Fruit fly (Drosophila melanogaster) whole organism, pupa: ENCODE results near the gene NP15.6.
A peak's percentile ranks its signal among the peaks of the same experiment; 100 is the strongest.

Experiments
- CG10348 ChIP-seq: fragments of 200-800 bp; sonication (Bioruptor generic); IDR thresholded peaks from 2 replicates; pipeline ENCODE4 v1.3.6; 2022; ENCODE audit warnings: missing biosample characterization, missing genetic modification characterization
- CG12605 ChIP-seq: fragments of 200-800 bp; sonication (Bioruptor generic); IDR thresholded peaks from 2 replicates; pipeline ENCODE4 v1.3.6; 2022; ENCODE audit warnings: missing biosample characterization, missing genetic modification characterization
- CG13204 ChIP-seq: fragments of 200-800 bp; sonication (Bioruptor generic); optimal IDR thresholded peaks from 2 replicates; lab custom pipeline; 2018; ENCODE audit warnings: missing biosample characterization, mild to moderate bottlenecking, missing genetic modification characterization, moderate library complexity
- CG14655 ChIP-seq: fragments of 200-800 bp; sonication (Bioruptor generic); optimal IDR thresholded peaks from 3 replicates; lab custom pipeline; 2017; ENCODE audit warnings: mild to moderate bottlenecking, missing biosample characterization, missing genetic modification reagents, missing genetic modification characterization
- CG15710 ChIP-seq: fragments of 200-800 bp; sonication (Bioruptor generic); optimal IDR thresholded peaks from 2 replicates; lab custom pipeline; 2018; ENCODE audit warnings: missing biosample characterization, mild to moderate bottlenecking, missing genetic modification characterization, moderate library complexity
- CG17806 ChIP-seq: fragments of 200-800 bp; sonication (Bioruptor generic); optimal IDR thresholded peaks from 2 replicates; lab custom pipeline; 2018; ENCODE audit warnings: missing biosample characterization, mild to moderate bottlenecking, missing genetic modification characterization, moderate library complexity
- CG32121 ChIP-seq: fragments of 200-800 bp; sonication (Bioruptor generic); IDR thresholded peaks from 2 replicates; pipeline ENCODE4 v1.3.6; 2022; ENCODE audit warnings: missing biosample characterization, missing genetic modification characterization
- CG34367 ChIP-seq: fragments of 200-800 bp; sonication (Bioruptor generic); optimal IDR thresholded peaks from 2 replicates; lab custom pipeline; 2018; ENCODE audit warnings: missing biosample characterization, mild to moderate bottlenecking, missing genetic modification characterization
- CG4496 ChIP-seq: fragments of 200-800 bp; sonication (Bioruptor generic); IDR thresholded peaks from 3 replicates; pipeline ENCODE4 v1.3.6; 2022; ENCODE audit warnings: missing biosample characterization, missing genetic modification characterization
- CG8159 ChIP-seq: fragments of 200-800 bp; sonication (Bioruptor generic); optimal IDR thresholded peaks from 3 replicates; lab custom pipeline; 2018; ENCODE audit warnings: missing biosample characterization, mild to moderate bottlenecking, missing genetic modification characterization, moderate library complexity
- CG8301 ChIP-seq: fragments of 200-800 bp; sonication (Bioruptor generic); optimal IDR thresholded peaks from 2 replicates; lab custom pipeline; 2018; ENCODE audit warnings: missing biosample characterization, mild to moderate bottlenecking, missing genetic modification characterization
- CG9948 ChIP-seq: fragments of 200-800 bp; sonication (Bioruptor generic); optimal IDR thresholded peaks from 2 replicates; lab custom pipeline; 2018; ENCODE audit warnings: missing biosample characterization, mild to moderate bottlenecking, missing genetic modification characterization, moderate library complexity
- D1 ChIP-seq: fragments of 200-800 bp; sonication (Bioruptor generic); optimal IDR thresholded peaks from 2 replicates; lab custom pipeline; 2018; ENCODE audit warnings: missing biosample characterization, mild to moderate bottlenecking, missing genetic modification characterization, moderate library complexity
- EcR ChIP-seq: fragments of 200-800 bp; sonication (Bioruptor generic); optimal IDR thresholded peaks from 3 replicates; lab custom pipeline; 2019; ENCODE audit warnings: missing biosample characterization, missing genetic modification characterization, mild to moderate bottlenecking, moderate library complexity, missing genetic modification reagents
- Ets98B ChIP-seq: fragments of 200-800 bp; sonication (Bioruptor generic); IDR thresholded peaks from 2 replicates; pipeline ENCODE4 v1.3.6; 2022; ENCODE audit warnings: missing biosample characterization, missing genetic modification characterization
- Pif1A ChIP-seq: fragments of 200-800 bp; sonication (Bioruptor generic); optimal IDR thresholded peaks from 3 replicates; lab custom pipeline; 2016; ENCODE audit warnings: missing biosample characterization, missing genetic modification characterization
- Pif1B ChIP-seq: fragments of 200-800 bp; sonication (Bioruptor generic); optimal IDR thresholded peaks from 3 replicates; lab custom pipeline; 2016; ENCODE audit warnings: missing biosample characterization, missing genetic modification characterization
- Snoo ChIP-seq: fragments of 200-800 bp; sonication (Bioruptor generic); optimal IDR thresholded peaks from 3 replicates; lab custom pipeline; 2017; ENCODE audit warnings: missing biosample characterization, mild to moderate bottlenecking, missing genetic modification characterization, inconsistent platforms
- fd96Ca ChIP-seq: fragments of 200-800 bp; sonication (Bioruptor generic); IDR thresholded peaks from 3 replicates; pipeline ENCODE4 v1.3.6; 2022; ENCODE audit warnings: missing biosample characterization, missing genetic modification characterization
- gl ChIP-seq: fragments of 200-800 bp; sonication (Bioruptor generic); optimal IDR thresholded peaks from 2 replicates; lab custom pipeline; 2018; ENCODE audit warnings: missing biosample characterization, mild to moderate bottlenecking, missing genetic modification characterization
- rn ChIP-seq: fragments of 200-800 bp; sonication (Bioruptor generic); IDR thresholded peaks from 2 replicates; pipeline ENCODE4 v1.3.6; 2022; ENCODE audit warnings: missing biosample characterization, missing genetic modification characterization

NP15.6 gene

DNA sequence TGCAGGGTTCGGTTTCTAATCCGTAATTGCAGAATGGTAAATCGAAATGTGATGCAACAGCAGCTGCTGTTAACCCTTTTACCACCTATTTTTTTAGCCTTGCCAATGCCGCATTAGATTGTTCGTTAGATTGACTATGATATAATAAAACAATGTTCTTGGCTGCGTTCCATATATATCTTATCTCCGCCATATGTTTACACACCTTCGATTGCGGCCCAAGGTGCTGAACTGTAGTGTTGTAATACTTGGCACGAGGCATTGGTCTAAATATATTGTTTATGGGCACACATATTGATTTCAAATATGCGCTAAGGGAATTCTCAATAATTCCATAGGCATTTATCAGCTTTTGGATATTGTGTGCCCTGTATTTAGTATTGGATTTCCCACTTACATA is 35.4 kb upstream of the NP15.6 start:
- TF ChIP-seq Pif1A (GFP tag; lab: Kevin White, UChicago), result no peak
- TF ChIP-seq CG32121 (GFP tag; lab: Robert Waterston, UW), result no peak
- no peak for TF ChIP-seq gl
- TF ChIP-seq CG34367 (tag; lab: Kevin White, UChicago), result no peak
- TF ChIP-seq CG12605 (GFP tag; lab: Robert Waterston, UW), result no peak
- no peak for TF ChIP-seq fd96Ca (GFP tag; lab: Robert Waterston, UW)
- TF ChIP-seq CG9948 (tag; lab: Kevin White, UChicago), result no peak
- TF ChIP-seq CG8159 (tag; lab: Kevin White, UChicago), result no peak
- TF ChIP-seq CG17806 (tag; lab: Kevin White, UChicago), result no peak
- no peak for TF ChIP-seq Pif1B
- no peak for TF ChIP-seq CG15710
- TF ChIP-seq CG4496 (GFP tag; lab: Robert Waterston, UW), result no peak
- no peak for TF ChIP-seq CG13204 (GFP tag; lab: Kevin White, UChicago)
- TF ChIP-seq Ets98B (GFP tag; lab: Robert Waterston, UW), result no peak
- TF ChIP-seq EcR, result no peak
- no peak for TF ChIP-seq rn (GFP tag; lab: Robert Waterston, UW)

DNA sequence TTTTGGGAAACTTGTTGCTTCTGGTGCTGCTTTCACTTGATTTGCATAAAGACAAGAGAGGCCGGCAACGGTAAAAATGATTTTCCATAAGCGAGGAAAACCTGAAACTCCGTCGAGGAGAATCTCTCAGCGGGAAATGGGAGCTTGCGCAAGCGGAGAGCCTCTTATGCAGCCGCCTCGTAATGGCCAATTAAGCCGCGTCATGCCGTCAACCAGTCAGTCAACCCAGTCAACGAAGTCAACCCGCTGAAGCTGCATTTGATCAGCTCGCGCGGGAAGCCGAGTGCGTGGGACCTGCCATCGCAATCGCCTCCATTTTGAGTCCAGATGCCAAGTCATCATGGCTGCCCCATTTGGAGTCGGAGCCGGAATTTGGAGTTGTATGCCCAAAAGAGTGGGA is 34.0 kb upstream of the NP15.6 start:
- TF ChIP-seq CG4496 (GFP tag; lab: Robert Waterston, UW) (0 out of 3 replicates have a peak, but pooled peaks have one; percentile 47), fd96Ca (GFP tag; lab: Robert Waterston, UW) (no peak), CG32121 (GFP tag; lab: Robert Waterston, UW) (no peak), Pif1A (GFP tag; lab: Kevin White, UChicago) (no peak)

DNA sequence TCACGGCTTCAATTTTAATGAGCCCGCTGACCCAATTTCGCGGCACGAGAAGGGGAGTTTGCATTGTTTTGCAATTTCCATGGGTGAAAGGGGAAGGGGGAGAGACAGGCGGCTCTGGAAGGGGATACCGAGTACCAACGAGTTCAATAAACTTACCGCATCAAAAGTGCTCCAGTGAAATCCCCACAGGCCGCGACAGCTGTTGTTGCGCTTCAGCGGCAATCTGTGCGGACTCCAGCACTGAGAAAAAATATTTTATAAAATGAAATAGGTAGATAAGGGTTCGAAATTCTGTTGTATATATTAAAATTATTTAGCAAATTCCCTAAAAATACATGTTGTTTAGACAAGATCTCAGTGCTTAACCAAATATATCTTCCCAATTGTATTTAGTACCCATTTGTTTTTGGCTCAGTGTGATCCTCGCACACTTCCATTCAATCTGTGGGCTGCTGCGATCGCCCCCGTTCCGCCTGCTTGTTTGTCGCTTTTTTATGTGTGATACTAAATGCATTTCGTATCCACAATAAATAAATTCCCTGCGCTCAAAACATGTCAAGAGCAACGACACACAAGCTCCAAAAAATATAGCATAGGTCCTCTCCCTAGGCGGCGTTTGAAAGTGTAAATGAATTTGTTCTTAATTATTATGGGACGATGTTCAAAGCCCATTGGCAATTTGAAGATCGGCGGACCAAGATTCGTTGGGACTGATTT is 31.5 kb upstream of the NP15.6 start:
- TF ChIP-seq CG32121 (GFP tag; lab: Robert Waterston, UW) (peak; percentile 85), rn (GFP tag; lab: Robert Waterston, UW) (peak; percentile 73), fd96Ca (GFP tag; lab: Robert Waterston, UW) (peak; percentile 76), CG4496 (GFP tag; lab: Robert Waterston, UW) (peak; percentile 93), Ets98B (GFP tag; lab: Robert Waterston, UW) (peak; percentile 89), CG10348 (GFP tag; lab: Robert Waterston, UW) (0 out of 2 replicates have a peak, but pooled peaks have one; percentile 21), EcR (peak; percentile 96), CG34367 (tag; lab: Kevin White, UChicago) (peak; percentile 82), gl (peak; percentile 69), CG8301 (tag; lab: Kevin White, UChicago) (peak; percentile 88), CG12605 (GFP tag; lab: Robert Waterston, UW) (peak; percentile 86), CG14655 (GFP tag; lab: Kevin White, UChicago) (peak; percentile 88), CG17806 (tag; lab: Kevin White, UChicago) (peak; percentile 91), CG13204 (GFP tag; lab: Kevin White, UChicago) (peak; percentile 72), CG15710 (peak; percentile 91), Pif1B (peak; percentile 86), D1 (peak; percentile 73), CG9948 (tag; lab: Kevin White, UChicago) (peak; percentile 88), Pif1A (GFP tag; lab: Kevin White, UChicago) (peak; percentile 94), CG8159 (tag; lab: Kevin White, UChicago) (peak; percentile 93), Snoo (tag; lab: Kevin White, UChicago) (peak; percentile 87)

DNA sequence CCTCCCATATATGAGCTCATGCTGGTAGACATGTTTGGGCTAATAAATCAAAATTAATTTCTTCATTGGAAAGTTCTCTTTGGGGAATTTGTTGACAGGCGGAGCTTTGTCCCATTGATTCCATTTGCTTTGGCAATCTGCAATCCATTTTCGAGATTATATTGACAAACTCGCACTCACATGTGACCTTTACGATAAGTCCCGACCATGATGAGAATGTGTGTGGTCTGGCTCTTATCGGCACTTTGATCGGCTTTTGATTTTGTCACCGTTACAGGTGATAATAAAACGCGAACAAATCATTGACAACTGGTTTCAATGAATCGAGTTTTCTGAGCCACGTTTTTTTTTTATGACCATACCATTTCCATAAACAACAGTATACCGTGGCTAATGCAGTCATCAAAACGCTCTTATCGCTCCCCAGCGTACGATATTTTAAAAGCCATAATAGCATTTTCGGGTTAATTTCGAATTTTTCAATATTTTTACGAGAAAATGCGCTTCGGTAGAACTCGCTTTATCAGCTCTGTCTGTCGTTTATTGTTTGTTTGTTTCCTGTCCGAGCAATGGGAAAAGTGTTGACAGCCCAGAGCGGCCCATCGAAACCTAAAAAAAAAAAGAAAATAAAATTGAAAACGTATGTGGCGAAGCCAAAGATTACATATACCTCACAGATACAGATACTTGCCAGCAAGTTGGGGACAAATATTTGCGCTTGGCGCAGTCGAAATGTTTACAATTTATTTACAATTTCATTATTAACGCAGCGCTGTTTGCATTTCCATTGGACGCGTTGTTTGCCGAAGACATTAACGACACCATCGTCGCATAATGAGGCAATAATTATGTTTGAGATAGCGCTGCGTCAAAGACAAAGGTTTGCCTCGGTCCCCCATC is 29.5 kb upstream of the NP15.6 start:
- peak; percentile 12 for TF ChIP-seq CG13204 (GFP tag; lab: Kevin White, UChicago)
- no peak for TF ChIP-seq CG8159 (tag; lab: Kevin White, UChicago)
- TF ChIP-seq, all 21 proteins: peak for 1

DNA sequence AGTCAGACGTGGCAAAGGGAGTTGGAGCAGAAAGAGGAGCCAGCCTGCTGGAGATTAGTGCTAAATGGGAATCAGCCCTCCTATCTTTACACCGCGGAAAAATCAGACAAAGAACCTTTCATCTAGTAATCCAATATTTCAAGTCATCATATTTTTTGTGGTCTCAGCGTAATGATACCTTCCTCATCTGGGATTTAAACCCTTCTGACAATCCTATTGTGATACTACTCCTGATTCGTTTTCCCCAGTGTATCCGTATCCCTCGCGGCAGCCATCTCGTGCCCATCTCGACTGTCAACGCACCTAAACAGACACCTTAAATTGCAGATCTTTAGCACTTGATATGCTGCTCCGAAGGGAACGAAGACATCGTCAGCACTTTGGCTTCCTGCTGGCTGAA is 28.8 kb upstream of the NP15.6 start:
- TF ChIP-seq CG34367 (tag; lab: Kevin White, UChicago), result peak; percentile 59
- TF ChIP-seq CG13204 (GFP tag; lab: Kevin White, UChicago), result no peak
- TF ChIP-seq fd96Ca (GFP tag; lab: Robert Waterston, UW), result peak; percentile 62; the same call in 2 of the 3 replicates
- peak; percentile 41 for TF ChIP-seq Pif1A (GFP tag; lab: Kevin White, UChicago)
- TF ChIP-seq CG10348 (GFP tag; lab: Robert Waterston, UW), result no peak
- peak; percentile 51 for TF ChIP-seq CG8301 (tag; lab: Kevin White, UChicago)
- TF ChIP-seq CG15710, result peak; percentile 52
- TF ChIP-seq CG9948 (tag; lab: Kevin White, UChicago), result peak; percentile 63
- peak; percentile 60 for TF ChIP-seq CG8159 (tag; lab: Kevin White, UChicago)
- no peak for TF ChIP-seq Snoo (tag; lab: Kevin White, UChicago)
- TF ChIP-seq D1, result no peak
- TF ChIP-seq Ets98B (GFP tag; lab: Robert Waterston, UW), result peak; percentile 32; the same call in 1 of the 2 replicates
- peak; percentile 8 for TF ChIP-seq gl
- 0 out of 3 replicates have a peak, but pooled peaks have one; percentile 31 for TF ChIP-seq CG4496 (GFP tag; lab: Robert Waterston, UW)
- TF ChIP-seq Pif1B, result peak; percentile 9
- TF ChIP-seq CG12605 (GFP tag; lab: Robert Waterston, UW), result no peak
- no peak for TF ChIP-seq rn (GFP tag; lab: Robert Waterston, UW)
- TF ChIP-seq CG14655 (GFP tag; lab: Kevin White, UChicago), result peak; percentile 66
- peak; percentile 66 for TF ChIP-seq CG17806 (tag; lab: Kevin White, UChicago)
